Fruit fly (Drosophila melanogaster): Measurements from ENCODE around the gene Cyp6d5.

The Cyp6d5 gene

dm6 chr3R:14028873-14029369 is at the start of gene Cyp6d5 (continued):
- TF ChIP-seq CG10543 (GFP tag; optimal IDR thresholded peaks at IDR 0.05) (peak; percentile 47), slp2 (GFP tag; optimal IDR thresholded peaks at IDR 0.05) (no peak), org-1 (GFP tag; optimal IDR thresholded peaks at IDR 0.05) (peak; percentile 20), tx (GFP tag; optimal IDR thresholded peaks at IDR 0.05) (no peak), CG12155 (GFP tag; optimal IDR thresholded peaks at IDR 0.05) (no peak), Stat92E (GFP tag; optimal IDR thresholded peaks at IDR 0.05) (no peak), mirr (GFP tag; optimal IDR thresholded peaks at IDR 0.05) (peak; percentile 57), sr (GFP tag; IDR thresholded peaks at IDR 0.05) (no peak), CG8478 (optimal IDR thresholded peaks at IDR 0.05) (no peak), CG8290 (GFP tag; optimal IDR thresholded peaks at IDR 0.05) (no peak), CG8290 (tag; optimal IDR thresholded peaks at IDR 0.05) (peak in 1 of 2 experiments; percentile 46), dati (GFP tag; IDR thresholded peaks at IDR 0.05) (no peak), CG6854 (GFP tag; optimal IDR thresholded peaks at IDR 0.05) (no peak), Ptx1 (GFP tag; IDR thresholded peaks at IDR 0.05) (no peak), sob (GFP tag; IDR thresholded peaks at IDR 0.05) (no peak), salm (tag; optimal IDR thresholded peaks at IDR 0.05) (no peak), grn (GFP tag; optimal IDR thresholded peaks at IDR 0.05) (peak; percentile 75)

DNA sequence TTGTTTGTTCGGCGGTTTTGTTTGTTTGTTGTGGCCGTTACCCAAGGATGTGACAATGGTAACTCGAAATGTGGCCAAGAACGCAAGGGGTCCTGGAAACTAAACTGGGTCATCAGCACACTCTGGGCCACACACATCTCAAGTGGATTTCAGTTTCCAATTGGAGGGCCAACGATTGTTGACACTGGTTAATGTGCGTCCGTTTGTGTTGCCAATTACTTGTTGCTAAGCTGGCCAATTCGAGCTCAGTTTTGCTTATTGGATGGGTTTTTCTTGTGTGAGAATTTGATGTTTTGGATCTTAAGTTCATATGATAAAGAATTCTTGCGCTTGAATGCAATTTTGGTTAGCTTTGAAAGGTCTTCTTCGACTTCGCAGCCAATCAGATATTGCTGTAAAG is 48.1 kb upstream of the Cyp6d5 start:
- TF ChIP-seq Neu2 (GFP tag; optimal IDR thresholded peaks at IDR 0.05; ENCODE audit: borderline replicate concordance) (no peak), tx (GFP tag; optimal IDR thresholded peaks at IDR 0.05) (no peak), Elba2 (GFP tag; optimal IDR thresholded peaks at IDR 0.05) (peak; percentile 84), CoRest (tag; optimal IDR thresholded peaks at IDR 0.05) (no peak), sens-2 (GFP tag; IDR thresholded peaks at IDR 0.05) (no peak), CG17612 (GFP tag; IDR thresholded peaks at IDR 0.05) (no peak), insv (GFP tag; optimal IDR thresholded peaks at IDR 0.05) (peak in 1 of 2 experiments; percentile 80)

dm6 chr3R:13981584-13981983 is 47.4 kb upstream of the Cyp6d5 start:
- peak in 1 of 2 experiments; percentile 90 for TF ChIP-seq Dfd (GFP tag; optimal IDR thresholded peaks at IDR 0.05)
- no peak for TF ChIP-seq CG17568 (GFP tag; optimal IDR thresholded peaks at IDR 0.05)
- 0 out of 3 replicates have a peak, but pooled peaks have one; percentile 5 for TF ChIP-seq ci (GFP tag; IDR thresholded peaks at IDR 0.05)
- TF ChIP-seq Ets65A (GFP tag) = peak; percentile 79

dm6 chr3R:13982298-13982846 is 46.7 kb upstream of the Cyp6d5 start:
- TF ChIP-seq ci (GFP tag; IDR thresholded peaks at IDR 0.05) (0 out of 3 replicates have a peak, but pooled peaks have one; percentile 45), CG11504 (tag; optimal IDR thresholded peaks at IDR 0.05) (peak; percentile 73), otp (GFP tag; IDR thresholded peaks at IDR 0.05) (0 out of 3 replicates have a peak, but pooled peaks have one; percentile 14), CG4424 (GFP tag; optimal IDR thresholded peaks at IDR 0.05) (peak; percentile 17), zf30C (GFP tag; optimal IDR thresholded peaks at IDR 0.05) (no peak), wek (GFP tag; optimal IDR thresholded peaks at IDR 0.05) (no peak), CG17328 (GFP tag; IDR thresholded peaks at IDR 0.05) (no peak), lov (optimal IDR thresholded peaks at IDR 0.05) (no peak), lov (GFP tag; IDR thresholded peaks at IDR 0.05) (peak; percentile 75; the same call in 1 of the 3 replicates), CG16813 (GFP tag; IDR thresholded peaks at IDR 0.05; ENCODE audit: partially characterized antibody) (no peak), cg (GFP tag; optimal IDR thresholded peaks at IDR 0.05) (no peak), chm (GFP tag; IDR thresholded peaks at IDR 0.05) (peak; percentile 63), jigr1 (GFP tag; IDR thresholded peaks at IDR 0.05) (no peak), klu (GFP tag; IDR thresholded peaks at IDR 0.05) (0 out of 2 replicates have a peak, but pooled peaks have one; percentile 30), CG17802 (tag; optimal IDR thresholded peaks at IDR 0.05) (no peak), CG18476 (GFP tag; optimal IDR thresholded peaks at IDR 0.05) (no peak), Drgx (GFP tag; IDR thresholded peaks at IDR 0.05) (0 out of 2 replicates have a peak, but pooled peaks have one; percentile 24)

Data from whole organism, embryonic.